Fruit fly (Drosophila melanogaster) whole organism, prepupa: ENCODE results near the gene Btk.

Source experiments
- Blimp-1 ChIP-seq: fragments of 200-800 bp; sonication (Bioruptor generic); optimal IDR thresholded peaks from 3 replicates; lab custom pipeline; 2017; ENCODE audit warnings: missing biosample characterization, missing genetic modification characterization, mild to moderate bottlenecking, moderate library complexity, missing genetic modification reagents
- CG10631 ChIP-seq: fragments of 200-800 bp; sonication (Bioruptor generic); optimal IDR thresholded peaks from 2 replicates; lab custom pipeline; 2016; ENCODE audit warnings: missing biosample characterization, missing genetic modification characterization
- CG10669 ChIP-seq: fragments of 200-800 bp; sonication (Bioruptor generic); optimal IDR thresholded peaks from 3 replicates; lab custom pipeline; 2018; ENCODE audit warnings: missing biosample characterization, mild to moderate bottlenecking, missing genetic modification characterization, moderate library complexity
- CG11902 ChIP-seq: fragments of 200-800 bp; sonication (Bioruptor generic); optimal IDR thresholded peaks from 3 replicates; lab custom pipeline; 2016; ENCODE audit warnings: missing biosample characterization, missing genetic modification characterization
- CG1621 ChIP-seq: fragments of 200-800 bp; sonication (Bioruptor generic); optimal IDR thresholded peaks from 3 replicates; lab custom pipeline; 2018; ENCODE audit warnings: missing biosample characterization, mild to moderate bottlenecking, missing genetic modification characterization
- CG32006 ChIP-seq: fragments of 200-800 bp; sonication (Bioruptor generic); optimal IDR thresholded peaks from 3 replicates; lab custom pipeline; 2017; ENCODE audit warnings: missing biosample characterization, mild to moderate bottlenecking, missing genetic modification characterization
- CG3919 ChIP-seq: fragments of 200-800 bp; sonication (Bioruptor generic); optimal IDR thresholded peaks from 3 replicates; lab custom pipeline; 2016; ENCODE audit warnings: missing biosample characterization, missing genetic modification characterization
- CG4318 ChIP-seq: fragments of 200-800 bp; sonication (Bioruptor generic); optimal IDR thresholded peaks from 3 replicates; lab custom pipeline; 2017; ENCODE audit warnings: missing biosample characterization, mild to moderate bottlenecking, missing genetic modification characterization
- CG6163 ChIP-seq: fragments of 200-800 bp; sonication (Bioruptor generic); IDR thresholded peaks from 3 replicates; pipeline ENCODE4 v1.3.6; 2022; ENCODE audit warnings: missing biosample characterization, missing genetic modification characterization
- CG6276 ChIP-seq: fragments of 200-800 bp; sonication (Bioruptor generic); optimal IDR thresholded peaks from 2 replicates; lab custom pipeline; 2017; ENCODE audit warnings: missing biosample characterization, mild to moderate bottlenecking, missing genetic modification characterization
- CG6792 ChIP-seq: fragments of 200-800 bp; sonication (Bioruptor generic); optimal IDR thresholded peaks from 3 replicates; lab custom pipeline; 2016; ENCODE audit warnings: missing biosample characterization, missing genetic modification characterization
- CG6808 ChIP-seq: fragments of 200-800 bp; sonication (Bioruptor generic); optimal IDR thresholded peaks from 3 replicates; lab custom pipeline; 2017; ENCODE audit warnings: missing biosample characterization, missing genetic modification characterization, mild to moderate bottlenecking, moderate library complexity, missing genetic modification reagents
- CG7368 ChIP-seq: fragments of 200-800 bp; sonication (Bioruptor generic); optimal IDR thresholded peaks from 3 replicates; lab custom pipeline; 2016; ENCODE audit warnings: missing biosample characterization, missing genetic modification characterization
- CG8119 ChIP-seq: fragments of 200-800 bp; sonication (Bioruptor generic); IDR thresholded peaks from 3 replicates; pipeline ENCODE4 v1.3.6; 2022; ENCODE audit warnings: missing biosample characterization, missing genetic modification characterization
- CG8632 ChIP-seq: fragments of 200-800 bp; sonication (Bioruptor generic); optimal IDR thresholded peaks from 3 replicates; lab custom pipeline; 2016; ENCODE audit warnings: missing biosample characterization, missing genetic modification characterization
- CG9139 ChIP-seq: fragments of 200-800 bp; sonication (Bioruptor generic); optimal IDR thresholded peaks from 3 replicates; lab custom pipeline; 2017; ENCODE audit warnings: missing biosample characterization, mild to moderate bottlenecking, missing genetic modification characterization
- Eip78C ChIP-seq: fragments of 200-800 bp; sonication (Bioruptor generic); peaks from one replicate; lab custom pipeline; 2016; ENCODE audit warnings: missing biosample characterization, missing genetic modification characterization
- Eip93F ChIP-seq: fragments of 200-800 bp; sonication (Bioruptor generic); optimal IDR thresholded peaks from 2 replicates; lab custom pipeline; 2016; ENCODE audit warnings: missing biosample characterization, mild to moderate bottlenecking, missing genetic modification characterization
- Ets21C ChIP-seq: fragments of 200-800 bp; sonication (Bioruptor generic); optimal IDR thresholded peaks from 3 replicates; lab custom pipeline; 2016; ENCODE audit warnings: missing biosample characterization, missing genetic modification characterization
- Ets96B ChIP-seq: fragments of 200-800 bp; optimal IDR thresholded peaks from 2 replicates; lab custom pipeline; 2019; ENCODE audit warnings: missing biosample characterization, mild to moderate bottlenecking, missing genetic modification characterization, moderate library complexity
- Gug ChIP-seq: fragments of 200-800 bp; sonication (Bioruptor generic); IDR thresholded peaks from 2 replicates; pipeline ENCODE4 v1.3.6; 2022; ENCODE audit warnings: missing biosample characterization, missing genetic modification characterization
- Hr38 ChIP-seq: sonication (Bioruptor generic); optimal IDR thresholded peaks from 2 replicates; lab custom pipeline; 2016; ENCODE audit warnings: missing biosample characterization, missing genetic modification characterization
- Hr39 ChIP-seq: fragments of 200-800 bp; sonication (Bioruptor generic); optimal IDR thresholded peaks from 2 replicates; lab custom pipeline; 2016; ENCODE audit warnings: missing biosample characterization, missing genetic modification characterization
- Lpt ChIP-seq: fragments of 200-800 bp; sonication (Bioruptor generic); optimal IDR thresholded peaks from 3 replicates; lab custom pipeline; 2016; ENCODE audit warnings: missing biosample characterization, missing genetic modification characterization
- Met ChIP-seq: fragments of 200-800 bp; sonication (Bioruptor generic); optimal IDR thresholded peaks from 3 replicates; lab custom pipeline; 2016; ENCODE audit warnings: missing biosample characterization, missing genetic modification characterization
- OdsH ChIP-seq: fragments of 200-800 bp; sonication (Bioruptor generic); optimal IDR thresholded peaks from 3 replicates; lab custom pipeline; 2016; ENCODE audit warnings: missing biosample characterization, missing genetic modification characterization
- Smox ChIP-seq: fragments of 200-800 bp; sonication (Bioruptor generic); optimal IDR thresholded peaks from 3 replicates; lab custom pipeline; 2016; ENCODE audit warnings: missing biosample characterization, missing genetic modification characterization
- Sox102F ChIP-seq: fragments of 200-800 bp; sonication (Bioruptor generic); optimal IDR thresholded peaks from 2 replicates; lab custom pipeline; 2016; ENCODE audit warnings: missing biosample characterization, mild to moderate bottlenecking, missing genetic modification characterization
- Sox15 ChIP-seq: fragments of 200-800 bp; sonication (Bioruptor generic); optimal IDR thresholded peaks from 3 replicates; lab custom pipeline; 2016; ENCODE audit warnings: missing biosample characterization, missing genetic modification characterization
- achi ChIP-seq: fragments of 200-800 bp; sonication (Bioruptor generic); optimal IDR thresholded peaks from 3 replicates; lab custom pipeline; 2016; ENCODE audit warnings: missing biosample characterization, missing genetic modification characterization
- dac ChIP-seq: fragments of 200-800 bp; sonication (Bioruptor generic); optimal IDR thresholded peaks from 2 replicates; lab custom pipeline; 2017; ENCODE audit warnings: missing biosample characterization, mild to moderate bottlenecking, missing genetic modification characterization
- dsx ChIP-seq: fragments of 200-800 bp; optimal IDR thresholded peaks from 3 replicates; lab custom pipeline; 2019; ENCODE audit warnings: missing biosample characterization, mild to moderate bottlenecking, missing genetic modification characterization, moderate library complexity; ENCODE audit not compliant: poor library complexity, severe bottlenecking
- eg ChIP-seq: fragments of 200-800 bp; sonication (Bioruptor generic); IDR thresholded peaks from 3 replicates; pipeline ENCODE4 v1.3.6; 2022; ENCODE audit warnings: missing biosample characterization, missing genetic modification characterization
- fd59A ChIP-seq: fragments of 200-800 bp; sonication (Bioruptor generic); optimal IDR thresholded peaks from 2 replicates; lab custom pipeline; 2017; ENCODE audit warnings: missing biosample characterization, mild to moderate bottlenecking, missing genetic modification characterization, missing genetic modification reagents
- fd85E ChIP-seq: fragments of 200-800 bp; sonication (Bioruptor generic); optimal IDR thresholded peaks from 3 replicates; lab custom pipeline; 2016; ENCODE audit warnings: missing biosample characterization, missing genetic modification characterization
- fkh ChIP-seq: fragments of 200-800 bp; sonication (Bioruptor generic); optimal IDR thresholded peaks from 3 replicates; lab custom pipeline; 2017; ENCODE audit warnings: missing biosample characterization, mild to moderate bottlenecking, missing genetic modification characterization, moderate library complexity
- lz ChIP-seq: fragments of 200-800 bp; sonication (Bioruptor generic); optimal IDR thresholded peaks from 3 replicates; lab custom pipeline; 2016; ENCODE audit warnings: missing biosample characterization, missing genetic modification characterization
- pdm3 ChIP-seq: fragments of 200-800 bp; sonication (Bioruptor generic); optimal IDR thresholded peaks from 3 replicates; lab custom pipeline; 2016; ENCODE audit warnings: missing biosample characterization, missing genetic modification characterization
- salr ChIP-seq, 2 experiments: fragments of 200-800 bp; sonication (Bioruptor generic); optimal IDR thresholded peaks; 3 replicates each; lab custom pipeline; 2016 to 2018; ENCODE audit warnings: missing biosample characterization in 2 of 2, missing genetic modification characterization in 2 of 2, mild to moderate bottlenecking in 1 of 2
- spab ChIP-seq: fragments of 200-800 bp; sonication (Bioruptor generic); optimal IDR thresholded peaks from 2 replicates; lab custom pipeline; 2017; ENCODE audit warnings: missing biosample characterization, mild to moderate bottlenecking, missing genetic modification characterization, missing genetic modification reagents
- ss ChIP-seq, 2 experiments: fragments of 200-800 bp; sonication (Bioruptor generic); optimal IDR thresholded peaks; 2 replicates in 1 of 2; 3 replicates in 1 of 2; lab custom pipeline; 2017 to 2018; ENCODE audit warnings: mild to moderate bottlenecking in 2 of 2, missing biosample characterization in 2 of 2, missing genetic modification characterization in 2 of 2, moderate library complexity in 1 of 2
- svp ChIP-seq: fragments of 200-800 bp; sonication (Bioruptor generic); peaks from one replicate; lab custom pipeline; 2016; ENCODE audit warnings: missing biosample characterization, missing genetic modification characterization
- topi ChIP-seq: fragments of 200-800 bp; sonication (Bioruptor generic); optimal IDR thresholded peaks from 3 replicates; lab custom pipeline; 2016; ENCODE audit warnings: missing biosample characterization, missing genetic modification characterization
- vri ChIP-seq: fragments of 200-800 bp; sonication (Bioruptor generic); optimal IDR thresholded peaks from 3 replicates; lab custom pipeline; 2016; ENCODE audit warnings: missing biosample characterization, mild to moderate bottlenecking, missing genetic modification characterization

Btk gene

dm6 chr2L:8211070-8211469, 89.8 kb downstream of the Btk start, which contains the start of gene Ssb-c31a (continued):
- TF ChIP-seq CG10669 (GFP tag; lab: Kevin White, UChicago) = peak; percentile 26
- TF ChIP-seq CG8632 (GFP tag; lab: Kevin White, UChicago) = no peak
- TF ChIP-seq Lpt (GFP tag; lab: Kevin White, UChicago) = no peak
- TF ChIP-seq CG4318 (GFP tag; lab: Kevin White, UChicago) = no peak
- peak; percentile 38 for TF ChIP-seq CG6792
- TF ChIP-seq vri (GFP tag; lab: Kevin White, UChicago) = peak; percentile 46
- no peak for TF ChIP-seq fd85E (GFP tag; lab: Kevin White, UChicago)
- TF ChIP-seq CG6276 = no peak
- peak; percentile 87 for TF ChIP-seq Eip78C (GFP tag; lab: Kevin White, UChicago)
- TF ChIP-seq CG6808 (GFP tag; lab: Kevin White, UChicago) = peak; percentile 50
- no peak for TF ChIP-seq fd59A (GFP tag; lab: Kevin White, UChicago)
- TF ChIP-seq CG10631 = peak; percentile 54
- no peak for TF ChIP-seq CG11902 (GFP tag; lab: Kevin White, UChicago)
- TF ChIP-seq Ets96B (tag; lab: Kevin White, UChicago) = peak; percentile 40
- TF ChIP-seq Gug (GFP tag; lab: Robert Waterston, UW) = no peak; the same call in 1 of the 2 replicates
- TF ChIP-seq CG8119 (GFP tag; lab: Robert Waterston, UW) = no peak
- TF ChIP-seq topi (GFP tag; lab: Kevin White, UChicago) = peak; percentile 64
- TF ChIP-seq svp (GFP tag; lab: Kevin White, UChicago) = peak; percentile 66
- peak; percentile 53 for TF ChIP-seq lz (GFP tag; lab: Kevin White, UChicago)
- peak; percentile 63 for TF ChIP-seq achi
- TF ChIP-seq CG32006 (GFP tag; lab: Kevin White, UChicago) = peak; percentile 5
- no peak for TF ChIP-seq Blimp-1
- peak; percentile 5 for TF ChIP-seq CG9139 (GFP tag; lab: Kevin White, UChicago)
- TF ChIP-seq ss (GFP tag; optimal IDR thresholded peaks at IDR 0.05; lab: Kevin White, UChicago) = peak; percentile 34 to 65
- TF ChIP-seq dac = no peak
- TF ChIP-seq spab (GFP tag; lab: Kevin White, UChicago) = no peak
- peak; percentile 61 for TF ChIP-seq pdm3 (GFP tag; lab: Kevin White, UChicago)
- TF ChIP-seq Smox = peak; percentile 57
- no peak for TF ChIP-seq Eip93F
- TF ChIP-seq CG3919 (GFP tag; lab: Kevin White, UChicago) = peak; percentile 64
- TF ChIP-seq eg (GFP tag; lab: Robert Waterston, UW) = no peak
- TF ChIP-seq salr (GFP tag; optimal IDR thresholded peaks at IDR 0.05; lab: Kevin White, UChicago) = peak in 1 of 2 experiments; percentile 7
- TF ChIP-seq Met (GFP tag; lab: Kevin White, UChicago) = peak; percentile 69
- peak; percentile 28 for TF ChIP-seq Ets21C (GFP tag; lab: Kevin White, UChicago)
- TF ChIP-seq dsx (GFP tag; lab: Kevin White, UChicago) = peak; percentile 9
- no peak for TF ChIP-seq CG1621 (tag; lab: Kevin White, UChicago)

dm6 chr2L:8210468-8210867, 90.4 kb downstream of the Btk start:
- TF ChIP-seq Hr39 (GFP tag; lab: Kevin White, UChicago) (no peak), svp (GFP tag; lab: Kevin White, UChicago) (no peak), Met (GFP tag; lab: Kevin White, UChicago) (no peak), fd59A (GFP tag; lab: Kevin White, UChicago) (no peak), dsx (GFP tag; lab: Kevin White, UChicago) (no peak), CG6163 (GFP tag; lab: Robert Waterston, UW) (no peak), Sox102F (GFP tag; lab: Kevin White, UChicago) (no peak), Sox15 (no peak), fkh (GFP tag; lab: Kevin White, UChicago) (no peak), CG32006 (GFP tag; lab: Kevin White, UChicago) (no peak), Hr38 (GFP tag; lab: Kevin White, UChicago) (no peak), Blimp-1 (no peak), CG7368 (GFP tag; lab: Kevin White, UChicago) (no peak), CG9139 (GFP tag; lab: Kevin White, UChicago) (no peak), OdsH (GFP tag; lab: Kevin White, UChicago) (no peak), Smox (no peak)
